Worm (Caenorhabditis elegans) whole organism, mixed stage, embryonic: ENCODE results near the gene H38K22.7.
A peak's percentile ranks its signal among the peaks of the same experiment; 100 is the strongest.

Experiments
- M03D4.4 ChIP-seq: sonication (generic microtip); optimal IDR thresholded peaks from 2 replicates; lab custom pipeline; 2017; ENCODE audit warnings: mild to moderate bottlenecking, missing genetic modification characterization, missing compliant biosample characterization
- bed-3 ChIP-seq: fragments of 200-800 bp; sonication (Bioruptor generic); optimal IDR thresholded peaks from 3 replicates; lab custom pipeline; 2018; ENCODE audit warnings: mild to moderate bottlenecking, missing genetic modification characterization, moderate library complexity, missing compliant biosample characterization
- blmp-1 ChIP-seq: fragments of 150-350 bp; optimal IDR thresholded peaks from 2 replicates; lab custom pipeline; 2014; ENCODE audit warnings: missing biosample characterization, missing genetic modification characterization
- ceh-39 ChIP-seq: fragments of 150-350 bp; optimal IDR thresholded peaks from 2 replicates; lab custom pipeline; 2014; ENCODE audit warnings: missing biosample characterization, missing genetic modification characterization
- ceh-43 ChIP-seq: fragments of 200-800 bp; sonication (Bioruptor generic); optimal IDR thresholded peaks from 2 replicates; lab custom pipeline; 2018; ENCODE audit warnings: mild to moderate bottlenecking, missing genetic modification characterization, moderate library complexity, missing compliant biosample characterization
- ceh-83 ChIP-seq: fragments of 200-800 bp; sonication (Bioruptor generic); optimal IDR thresholded peaks from 2 replicates; lab custom pipeline; 2018; ENCODE audit warnings: mild to moderate bottlenecking, missing genetic modification characterization, missing compliant biosample characterization
- ces-1 ChIP-seq: fragments of 150-350 bp; optimal IDR thresholded peaks from 2 replicates; lab custom pipeline; 2014; ENCODE audit warnings: missing biosample characterization, missing genetic modification reagents, missing genetic modification characterization
- cnd-1 ChIP-seq: fragments of 200-800 bp; sonication (Bioruptor generic); optimal IDR thresholded peaks from 2 replicates; lab custom pipeline; 2018; ENCODE audit warnings: mild to moderate bottlenecking, missing genetic modification characterization, missing compliant biosample characterization
- drap-1 ChIP-seq: fragments of 200-800 bp; sonication (Bioruptor generic); optimal IDR thresholded peaks from 3 replicates; lab custom pipeline; 2018; ENCODE audit warnings: mild to moderate bottlenecking, missing genetic modification characterization, missing compliant biosample characterization
- elt-1 ChIP-seq: sonication (generic microtip); optimal IDR thresholded peaks from 2 replicates; lab custom pipeline; 2017; ENCODE audit warnings: missing genetic modification characterization, mild to moderate bottlenecking, missing compliant biosample characterization, antibody characterized with exemption, moderate library complexity, borderline replicate concordance; ENCODE audit not compliant: insufficient read depth
- elt-3 ChIP-seq: fragments of 150-350 bp; optimal IDR thresholded peaks from 2 replicates; lab custom pipeline; 2014; ENCODE audit warnings: missing biosample characterization, missing genetic modification characterization
- flh-1 ChIP-seq: fragments of 200-800 bp; sonication (Bioruptor generic); optimal IDR thresholded peaks from 2 replicates; lab custom pipeline; 2018; ENCODE audit warnings: mild to moderate bottlenecking, missing genetic modification characterization, moderate library complexity, missing compliant biosample characterization
- ham-2 ChIP-seq: fragments of 200-800 bp; sonication (Bioruptor generic); optimal IDR thresholded peaks from 2 replicates; lab custom pipeline; 2018; ENCODE audit warnings: mild to moderate bottlenecking, missing genetic modification characterization, missing compliant biosample characterization
- hlh-1 ChIP-seq: fragments of 150-350 bp; optimal IDR thresholded peaks from 2 replicates; lab custom pipeline; 2014; ENCODE audit warnings: missing biosample characterization, missing genetic modification reagents, missing genetic modification characterization
- lin-13 ChIP-seq: fragments of 150-350 bp; optimal IDR thresholded peaks from 2 replicates; lab custom pipeline; 2014; ENCODE audit warnings: missing biosample characterization, missing genetic modification characterization
- lin-32 ChIP-seq: fragments of 200-800 bp; sonication (Bioruptor generic); optimal IDR thresholded peaks from 2 replicates; lab custom pipeline; 2018; ENCODE audit warnings: mild to moderate bottlenecking, missing genetic modification characterization, missing compliant biosample characterization
- lsy-2 ChIP-seq: fragments of 150-350 bp; optimal IDR thresholded peaks from 2 replicates; lab custom pipeline; 2014; ENCODE audit warnings: missing biosample characterization, missing genetic modification characterization
- mab-5 ChIP-seq: fragments of 150-350 bp; optimal IDR thresholded peaks from 2 replicates; lab custom pipeline; 2014; ENCODE audit warnings: missing biosample characterization, missing genetic modification characterization
- mep-1 ChIP-seq: fragments of 150-350 bp; optimal IDR thresholded peaks from 2 replicates; lab custom pipeline; 2017; ENCODE audit warnings: missing biosample characterization, missing genetic modification reagents, missing genetic modification characterization, inconsistent platforms
- mls-2 ChIP-seq: sonication (generic microtip); optimal IDR thresholded peaks from 2 replicates; lab custom pipeline; 2016; ENCODE audit warnings: mild to moderate bottlenecking, missing genetic modification characterization, moderate library complexity, missing compliant biosample characterization
- nhr-12 ChIP-seq: fragments of 150-350 bp; optimal IDR thresholded peaks from 2 replicates; lab custom pipeline; 2014; ENCODE audit warnings: missing biosample characterization, missing genetic modification characterization
- nhr-2 ChIP-seq: fragments of 150-350 bp; optimal IDR thresholded peaks from 2 replicates; lab custom pipeline; 2014; ENCODE audit warnings: missing biosample characterization, missing genetic modification characterization
- nhr-237 ChIP-seq: fragments of 150-350 bp; optimal IDR thresholded peaks from 2 replicates; lab custom pipeline; 2014; ENCODE audit warnings: missing biosample characterization, missing genetic modification characterization
- nhr-28 ChIP-seq: fragments of 150-350 bp; optimal IDR thresholded peaks from 2 replicates; lab custom pipeline; 2014; ENCODE audit warnings: missing biosample characterization, missing genetic modification characterization
- nhr-76 ChIP-seq: sonication (generic microtip); optimal IDR thresholded peaks from 2 replicates; lab custom pipeline; 2017; ENCODE audit warnings: missing biosample characterization, missing genetic modification characterization
- pha-4 ChIP-seq: fragments of 150-350 bp; optimal IDR thresholded peaks from 2 replicates; lab custom pipeline; 2018; ENCODE audit warnings: missing biosample characterization, missing genetic modification reagents, missing genetic modification characterization
- sem-2 ChIP-seq: fragments of 200-800 bp; sonication (Bioruptor generic); optimal IDR thresholded peaks from 2 replicates; lab custom pipeline; 2018; ENCODE audit warnings: mild to moderate bottlenecking, missing genetic modification characterization, missing compliant biosample characterization
- snpc-4 ChIP-seq: fragments of 150-350 bp; optimal IDR thresholded peaks from 2 replicates; lab custom pipeline; 2014; ENCODE audit warnings: missing biosample characterization, missing genetic modification characterization
- sptf-1 ChIP-seq: sonication (generic microtip); optimal IDR thresholded peaks from 2 replicates; lab custom pipeline; 2017; ENCODE audit warnings: mild to moderate bottlenecking, missing genetic modification characterization, moderate library complexity, missing compliant biosample characterization
- tbx-8 ChIP-seq: fragments of 200-800 bp; sonication (Bioruptor generic); optimal IDR thresholded peaks from 2 replicates; lab custom pipeline; 2018; ENCODE audit warnings: mild to moderate bottlenecking, missing genetic modification characterization, moderate library complexity, missing compliant biosample characterization
- unc-120 ChIP-seq: sonication (generic microtip); optimal IDR thresholded peaks from 2 replicates; lab custom pipeline; 2017; ENCODE audit warnings: missing genetic modification characterization, missing compliant biosample characterization; ENCODE audit not compliant: poor library complexity, severe bottlenecking
- unc-39 ChIP-seq: fragments of 150-350 bp; optimal IDR thresholded peaks from 2 replicates; lab custom pipeline; 2014; ENCODE audit warnings: missing biosample characterization, missing genetic modification characterization
- unc-62 ChIP-seq: fragments of 150-350 bp; optimal IDR thresholded peaks from 2 replicates; lab custom pipeline; 2014; ENCODE audit warnings: missing biosample characterization, missing genetic modification reagents, missing genetic modification characterization
- zip-8 ChIP-seq: fragments of 150-350 bp; optimal IDR thresholded peaks from 2 replicates; lab custom pipeline; 2014; ENCODE audit warnings: missing biosample characterization, missing genetic modification characterization
- ztf-11 ChIP-seq: fragments of 150-350 bp; optimal IDR thresholded peaks from 2 replicates; lab custom pipeline; 2014; ENCODE audit warnings: missing biosample characterization, missing genetic modification characterization

The H38K22.7 gene

ce11 chrIII:4281955-4282618 lies 39.4 kb upstream of the H38K22.7 start:
- peak; percentile 93 for TF ChIP-seq ceh-39 (tag; lab: Kevin White, UChicago)
- peak; percentile 86 for TF ChIP-seq nhr-12 (tag; lab: Kevin White, UChicago)
- no peak for TF ChIP-seq snpc-4
- TF ChIP-seq mab-5 = no peak
- no peak for TF ChIP-seq nhr-28
- TF ChIP-seq nhr-237 (tag; lab: Kevin White, UChicago) = peak; percentile 79
- TF ChIP-seq tbx-8 (GFP tag; lab: Kevin White, UChicago) = peak; percentile 61
- peak; percentile 65 for TF ChIP-seq nhr-2 (tag; lab: Kevin White, UChicago)
- peak; percentile 60 for TF ChIP-seq unc-39 (tag; lab: Kevin White, UChicago)
- no peak for TF ChIP-seq blmp-1
- peak; percentile 74 for TF ChIP-seq sptf-1
- TF ChIP-seq M03D4.4 (tag; lab: Kevin White, UChicago) = peak; percentile 81
- TF ChIP-seq mls-2 (tag; lab: Kevin White, UChicago) = peak; percentile 93
- peak; percentile 98 for TF ChIP-seq ham-2 (GFP tag; lab: Kevin White, UChicago)
- TF ChIP-seq lin-13 (tag; lab: Kevin White, UChicago) = peak; percentile 64
- TF ChIP-seq elt-3 = no peak
- peak; percentile 80 for TF ChIP-seq cnd-1
- no peak for TF ChIP-seq bed-3 (GFP tag; lab: Kevin White, UChicago)
- TF ChIP-seq lin-32 (GFP tag; lab: Kevin White, UChicago) = no peak
- peak; percentile 92 for TF ChIP-seq pha-4 (tag; lab: Kevin White, UChicago)
- peak; percentile 91 for TF ChIP-seq ces-1 (GFP tag; lab: Kevin White, UChicago)
- peak; percentile 94 for TF ChIP-seq mep-1 (tag; lab: Kevin White, UChicago)
- TF ChIP-seq unc-120 = peak; percentile 97
- TF ChIP-seq nhr-76 = no peak
- peak; percentile 69 for TF ChIP-seq ceh-43 (GFP tag; lab: Kevin White, UChicago)
- TF ChIP-seq sem-2 (GFP tag; lab: Kevin White, UChicago) = no peak
- TF ChIP-seq zip-8 (tag; lab: Kevin White, UChicago) = no peak
- peak; percentile 48 for TF ChIP-seq elt-1
- TF ChIP-seq ceh-83 (GFP tag; lab: Kevin White, UChicago) = no peak
- peak; percentile 68 for TF ChIP-seq lsy-2 (tag; lab: Kevin White, UChicago)
- peak; percentile 81 for TF ChIP-seq ztf-11
- peak; percentile 73 for TF ChIP-seq hlh-1 (tag; lab: Kevin White, UChicago)
- peak; percentile 84 for TF ChIP-seq drap-1
- peak; percentile 99 for TF ChIP-seq unc-62 (GFP tag; lab: Kevin White, UChicago)
- TF ChIP-seq flh-1 = peak; percentile 40

- TF ChIP-seq drap-1 (no peak), unc-120 (peak; percentile 81), M03D4.4 (tag; lab: Kevin White, UChicago) (no peak), hlh-1 (tag; lab: Kevin White, UChicago) (peak; percentile 99), tbx-8 (GFP tag; lab: Kevin White, UChicago) (no peak), zip-8 (tag; lab: Kevin White, UChicago) (no peak), unc-39 (tag; lab: Kevin White, UChicago) (no peak), ceh-39 (tag; lab: Kevin White, UChicago) (no peak), sem-2 (GFP tag; lab: Kevin White, UChicago) (no peak), ces-1 (GFP tag; lab: Kevin White, UChicago) (peak; percentile 10), nhr-12 (tag; lab: Kevin White, UChicago) (no peak), nhr-76 (no peak), blmp-1 (no peak), pha-4 (tag; lab: Kevin White, UChicago) (no peak), lin-13 (tag; lab: Kevin White, UChicago) (no peak), lin-32 (GFP tag; lab: Kevin White, UChicago) (no peak), elt-3 (no peak), elt-1 (no peak), flh-1 (no peak), ham-2 (GFP tag; lab: Kevin White, UChicago) (no peak), lsy-2 (tag; lab: Kevin White, UChicago) (no peak), snpc-4 (no peak), mab-5 (no peak), sptf-1 (no peak), unc-62 (GFP tag; lab: Kevin White, UChicago) (peak; percentile 73), nhr-237 (tag; lab: Kevin White, UChicago) (no peak), cnd-1 (no peak), ceh-43 (GFP tag; lab: Kevin White, UChicago) (no peak), ceh-83 (GFP tag; lab: Kevin White, UChicago) (no peak), bed-3 (GFP tag; lab: Kevin White, UChicago) (no peak), mls-2 (tag; lab: Kevin White, UChicago) (no peak)
Observed at ce11 chrIII:4283175-4283574, 38.3 kb upstream of the H38K22.7 start.
